Fruit fly (Drosophila melanogaster): ENCODE results near the gene CG10365.

DNA sequence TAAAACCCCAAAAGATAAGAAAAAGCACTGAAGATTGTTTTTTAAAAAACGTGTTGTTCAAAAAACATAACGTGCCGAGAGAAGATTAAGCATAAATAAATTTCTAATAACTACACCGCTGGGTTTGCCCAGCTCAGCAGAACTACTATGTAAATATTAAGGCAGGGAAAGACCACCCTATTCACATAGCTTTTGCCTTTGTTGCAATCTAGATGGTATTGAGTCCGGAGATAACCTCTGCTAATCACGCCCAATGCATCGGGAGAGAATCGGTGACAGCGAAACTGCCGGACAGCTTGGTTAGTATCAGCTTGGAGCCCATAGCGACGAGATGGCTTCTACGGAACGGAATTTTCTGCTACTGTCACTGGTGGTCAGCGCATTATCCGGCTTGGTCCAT, 37.2 kb upstream of the CG10365 start, which contains the start of gene SPE:
- TF ChIP-seq psq (GFP tag; optimal IDR thresholded peaks at IDR 0.05), result no peak
- no peak for TF ChIP-seq fru (GFP tag; optimal IDR thresholded peaks at IDR 0.05)

Data from whole organism, wandering third instar larva.